Worm (Caenorhabditis elegans): ENCODE results near the gene pmp-2.

Gene pmp-2

ce11 chrII:6842651-6843118, 44.9 kb downstream of the pmp-2 start (continued):
- peak; percentile 53; the same call in 1 of the 2 replicates for TF ChIP-seq grh-1 (GFP tag; IDR thresholded peaks at IDR 0.05)
- no peak for TF ChIP-seq snpc-4 (tag; optimal IDR thresholded peaks at IDR 0.05)
- peak; percentile 11 for TF ChIP-seq fos-1 (tag; optimal IDR thresholded peaks at IDR 0.05)
- TF ChIP-seq lsy-2 (tag; optimal IDR thresholded peaks at IDR 0.05): peak; percentile 64 to 68
- TF ChIP-seq elt-3 (tag; optimal IDR thresholded peaks at IDR 0.05): peak in 5 of 6 experiments; percentile 72 to 99 (median 89)
- peak in 1 of 2 experiments; percentile 28 for TF ChIP-seq efl-1 (optimal IDR thresholded peaks at IDR 0.05)
- TF ChIP-seq efl-1 (GFP tag; optimal IDR thresholded peaks at IDR 0.05 in 1 of 2): peak in 1 of 2 experiments; percentile 90
- TF ChIP-seq ceh-63 (GFP tag; optimal IDR thresholded peaks at IDR 0.05): no peak
- peak; percentile 35 for TF ChIP-seq C16A3.4 (tag; optimal IDR thresholded peaks at IDR 0.05)
- TF ChIP-seq nhr-90 (tag; optimal IDR thresholded peaks at IDR 0.05; ENCODE audit: poor library complexity): peak; percentile 86
- TF ChIP-seq nhr-20 (tag; optimal IDR thresholded peaks at IDR 0.05): peak; percentile 94
- peak; percentile 70 for TF ChIP-seq pqm-1 (tag; optimal IDR thresholded peaks at IDR 0.05)
- no peak for TF ChIP-seq zip-4 (GFP tag; optimal IDR thresholded peaks at IDR 0.05)
- peak; percentile 98 to 99 for TF ChIP-seq egl-27 (tag; optimal IDR thresholded peaks at IDR 0.05)
- TF ChIP-seq unc-98 (GFP tag; IDR thresholded peaks at IDR 0.05): no peak
- TF ChIP-seq nhr-77 (tag; optimal IDR thresholded peaks at IDR 0.05): peak; percentile 26
- peak; percentile 99 for TF ChIP-seq nhr-85 (tag)
- TF ChIP-seq F16B12.6 (tag; optimal IDR thresholded peaks at IDR 0.05): no peak
- peak; percentile 20 for TF ChIP-seq pax-3 (tag; optimal IDR thresholded peaks at IDR 0.05)
- TF ChIP-seq lin-35 (GFP tag; optimal IDR thresholded peaks at IDR 0.05): peak in 1 of 2 experiments; percentile 69
- TF ChIP-seq tlp-1 (tag; optimal IDR thresholded peaks at IDR 0.05): peak; percentile 16
- TF ChIP-seq tbx-2 (tag; optimal IDR thresholded peaks at IDR 0.05): peak; percentile 85
- TF ChIP-seq fkh-8 (tag; optimal IDR thresholded peaks at IDR 0.05): peak; percentile 7
- peak; percentile 95 for TF ChIP-seq lin-14 (GFP tag; optimal IDR thresholded peaks at IDR 0.05)
- peak; percentile 58 for TF ChIP-seq dsc-1 (tag; optimal IDR thresholded peaks at IDR 0.05)
- TF ChIP-seq ztf-11 (tag; optimal IDR thresholded peaks at IDR 0.05): no peak
- no peak for TF ChIP-seq hpl-2 (GFP tag; optimal IDR thresholded peaks at IDR 0.05)
- TF ChIP-seq snu-23 (GFP tag; optimal IDR thresholded peaks at IDR 0.05): peak; percentile 83
- peak; percentile 35 for TF ChIP-seq skn-1 (tag; optimal IDR thresholded peaks at IDR 0.05)
- TF ChIP-seq xbp-1 (tag; optimal IDR thresholded peaks at IDR 0.05): peak; percentile 8
- TF ChIP-seq isw-1 (GFP tag; IDR thresholded peaks at IDR 0.05): no peak
- TF ChIP-seq jun-1 (tag; optimal IDR thresholded peaks at IDR 0.05): peak; percentile 73
- TF ChIP-seq swsn-7 (tag; optimal IDR thresholded peaks at IDR 0.05): peak; percentile 30
- peak; percentile 52 for TF ChIP-seq lir-3 (tag; optimal IDR thresholded peaks at IDR 0.05; ENCODE audit: poor library complexity)
- TF ChIP-seq mdl-1 (tag; optimal IDR thresholded peaks at IDR 0.05): peak in 1 of 2 experiments; percentile 78
- TF ChIP-seq nhr-19 (GFP tag; conservative IDR thresholded peaks at IDR 0.05): peak; percentile 71
- peak; percentile 89 for TF ChIP-seq blmp-1 (tag; optimal IDR thresholded peaks at IDR 0.05)

- TF ChIP-seq hpl-2 (GFP tag; optimal IDR thresholded peaks at IDR 0.05) (no peak), Y116A8C.19 (tag; optimal IDR thresholded peaks at IDR 0.05; ENCODE audit: borderline replicate concordance) (no peak), isw-1 (GFP tag; IDR thresholded peaks at IDR 0.05) (no peak), irx-1 (tag; optimal IDR thresholded peaks at IDR 0.05) (no peak), C34B4.2 (tag; optimal IDR thresholded peaks at IDR 0.05) (no peak), hlh-4 (tag; optimal IDR thresholded peaks at IDR 0.05) (no peak), nhr-84 (tag; optimal IDR thresholded peaks at IDR 0.05) (no peak), nhr-12 (tag; optimal IDR thresholded peaks at IDR 0.05) (no peak), lin-14 (GFP tag; optimal IDR thresholded peaks at IDR 0.05) (no peak), nhr-28 (tag; optimal IDR thresholded peaks at IDR 0.05) (no peak), mdl-1 (tag; optimal IDR thresholded peaks at IDR 0.05) (no peak), ama-1 (optimal IDR thresholded peaks at IDR 0.05) (no peak), fkh-10 (GFP tag; optimal IDR thresholded peaks at IDR 0.05) (no peak), lin-39 (tag; optimal IDR thresholded peaks at IDR 0.05) (no peak)
These were observed 45.6 kb downstream of the pmp-2 start for ce11 chrII:6842009-6842408.
